Fruit fly (Drosophila melanogaster) whole organism, embryonic: ENCODE data around the gene dgt2.

Experiments
- ATbp ChIP-seq: fragments of 200-800 bp; sonication (Bioruptor generic); optimal IDR thresholded peaks from 2 replicates; lab custom pipeline; 2017; ENCODE audit warnings: missing biosample characterization, mild to moderate bottlenecking, missing genetic modification characterization, missing genetic modification reagents
- Atf-2 ChIP-seq: fragments of 200-800 bp; sonication (Bioruptor generic); optimal IDR thresholded peaks from 2 replicates; lab custom pipeline; 2016; ENCODE audit warnings: missing biosample characterization, missing genetic modification characterization
- BEAF-32 ChIP-seq: fragments of 200-800 bp; sonication (Bioruptor generic); optimal IDR thresholded peaks from 3 replicates; lab custom pipeline; 2017; ENCODE audit warnings: missing biosample characterization, missing genetic modification characterization, mild to moderate bottlenecking, moderate library complexity, missing genetic modification reagents
- Bdp1 ChIP-seq: fragments of 200-800 bp; sonication (Bioruptor generic); optimal IDR thresholded peaks from 3 replicates; lab custom pipeline; 2016; ENCODE audit warnings: missing biosample characterization, missing genetic modification characterization
- Bgb ChIP-seq: fragments of 200-800 bp; sonication (Bioruptor generic); IDR thresholded peaks from 2 replicates; pipeline ENCODE4 v1.3.6; 2022; ENCODE audit warnings: missing biosample characterization, missing genetic modification characterization; ENCODE audit not compliant: partially characterized antibody
- CG10267 ChIP-seq: fragments of 200-800 bp; sonication (Bioruptor generic); optimal IDR thresholded peaks from 2 replicates; lab custom pipeline; 2018; ENCODE audit warnings: missing biosample characterization, mild to moderate bottlenecking, missing genetic modification characterization, moderate library complexity
- CG10543 ChIP-seq: fragments of 200-800 bp; sonication (Bioruptor generic); optimal IDR thresholded peaks from 3 replicates; lab custom pipeline; 2017; ENCODE audit warnings: missing biosample characterization, mild to moderate bottlenecking, missing genetic modification characterization, moderate library complexity
- CG12104 ChIP-seq: fragments of 200-800 bp; sonication (Bioruptor generic); optimal IDR thresholded peaks from 3 replicates; lab custom pipeline; 2016; ENCODE audit warnings: missing biosample characterization, missing genetic modification characterization
- CG1647 ChIP-seq: fragments of 200-800 bp; sonication (Bioruptor generic); optimal IDR thresholded peaks from 3 replicates; lab custom pipeline; 2016; ENCODE audit warnings: missing biosample characterization, missing genetic modification characterization
- CG17612 ChIP-seq: fragments of 200-800 bp; sonication (Bioruptor generic); IDR thresholded peaks from 2 replicates; pipeline ENCODE4 v1.3.6; 2022; ENCODE audit warnings: missing biosample characterization, missing genetic modification characterization
- CG3281 ChIP-seq: fragments of 200-800 bp; sonication (Bioruptor generic); optimal IDR thresholded peaks from 3 replicates; lab custom pipeline; 2017; ENCODE audit warnings: missing biosample characterization, mild to moderate bottlenecking, missing genetic modification characterization
- CG43689 ChIP-seq: fragments of 200-800 bp; sonication (Bioruptor generic); IDR thresholded peaks from 2 replicates; pipeline ENCODE4 v1.3.6; 2022; ENCODE audit warnings: missing biosample characterization, missing genetic modification characterization
- CG6254 ChIP-seq: fragments of 200-800 bp; sonication (Bioruptor generic); optimal IDR thresholded peaks from 3 replicates; lab custom pipeline; 2017; ENCODE audit warnings: mild to moderate bottlenecking, missing biosample characterization, missing genetic modification reagents, missing genetic modification characterization
- CG6813 ChIP-seq: fragments of 200-800 bp; sonication (Bioruptor generic); optimal IDR thresholded peaks from 2 replicates; lab custom pipeline; 2017; ENCODE audit warnings: missing biosample characterization, missing genetic modification characterization, mild to moderate bottlenecking, moderate library complexity, missing genetic modification reagents
- CG7271 ChIP-seq: fragments of 200-800 bp; sonication (Bioruptor generic); optimal IDR thresholded peaks from 2 replicates; lab custom pipeline; 2018; ENCODE audit warnings: missing biosample characterization, mild to moderate bottlenecking, missing genetic modification characterization, moderate library complexity
- CG9609 ChIP-seq: fragments of 200-800 bp; sonication (Bioruptor generic); optimal IDR thresholded peaks from 3 replicates; lab custom pipeline; 2016; ENCODE audit warnings: missing biosample characterization, missing genetic modification characterization
- CG9797 ChIP-seq: fragments of 200-800 bp; sonication (Bioruptor generic); optimal IDR thresholded peaks from 3 replicates; lab custom pipeline; 2018; ENCODE audit warnings: missing biosample characterization, mild to moderate bottlenecking, missing genetic modification characterization
- CkIIα-i1 ChIP-seq: fragments of 200-800 bp; sonication (Bioruptor generic); IDR thresholded peaks from 2 replicates; pipeline ENCODE4 v1.3.6; 2022; ENCODE audit warnings: missing biosample characterization, missing genetic modification characterization
- D ChIP-seq, 2 experiments: fragments of 200-800 bp in 1 of 2; fragments of >200 bp in 1 of 2; sonication (Bioruptor generic) in 1 of 2; optimal IDR thresholded peaks; 2 replicates in 1 of 2; 3 replicates in 1 of 2; lab custom pipeline; 2017; ENCODE audit warnings: mild to moderate bottlenecking in 1 of 2, missing biosample characterization in 1 of 2, missing genetic modification characterization in 1 of 2, missing genetic modification reagents in 1 of 2
- Dek ChIP-seq: fragments of 200-800 bp; sonication (Bioruptor generic); optimal IDR thresholded peaks from 3 replicates; lab custom pipeline; 2019; ENCODE audit warnings: missing biosample characterization, mild to moderate bottlenecking, missing genetic modification characterization, moderate library complexity
- Dp ChIP-seq: fragments of 200-800 bp; sonication (Bioruptor generic); optimal IDR thresholded peaks from 2 replicates; lab custom pipeline; 2018; ENCODE audit warnings: missing biosample characterization, mild to moderate bottlenecking, missing genetic modification characterization, moderate library complexity
- E2f2 ChIP-seq: fragments of 200-800 bp; sonication (Bioruptor generic); IDR thresholded peaks from 2 replicates; pipeline ENCODE4 v1.3.6; 2022; ENCODE audit warnings: missing biosample characterization, missing genetic modification characterization
- ERR ChIP-seq: fragments of 200-800 bp; sonication (Bioruptor generic); optimal IDR thresholded peaks from 2 replicates; lab custom pipeline; 2016; ENCODE audit warnings: missing biosample characterization, missing genetic modification characterization
- NC2β ChIP-seq: fragments of 200-800 bp; sonication (Bioruptor generic); optimal IDR thresholded peaks from 2 replicates; lab custom pipeline; 2016; ENCODE audit warnings: missing biosample characterization, missing genetic modification characterization
- NfI ChIP-seq: fragments of 200-800 bp; sonication (Bioruptor generic); optimal IDR thresholded peaks from 3 replicates; lab custom pipeline; 2018; ENCODE audit warnings: missing biosample characterization, mild to moderate bottlenecking, missing genetic modification characterization, moderate library complexity
- PHDP ChIP-seq: fragments of 200-800 bp; sonication (Bioruptor generic); optimal IDR thresholded peaks from 3 replicates; lab custom pipeline; 2018; ENCODE audit warnings: missing biosample characterization, mild to moderate bottlenecking, missing genetic modification characterization, moderate library complexity
- Side ChIP-seq: fragments of 200-800 bp; sonication (Bioruptor generic); optimal IDR thresholded peaks from 2 replicates; lab custom pipeline; 2016; ENCODE audit warnings: missing biosample characterization, missing genetic modification characterization
- Xbp1 ChIP-seq: fragments of 200-800 bp; sonication (Bioruptor generic); optimal IDR thresholded peaks from 3 replicates; lab custom pipeline; 2016; ENCODE audit warnings: missing biosample characterization, mild to moderate bottlenecking, missing genetic modification characterization
- ato ChIP-seq: fragments of 200-800 bp; sonication (Bioruptor generic); IDR thresholded peaks from 2 replicates; pipeline ENCODE4 v1.3.6; 2022; ENCODE audit warnings: missing biosample characterization, missing genetic modification characterization; ENCODE audit not compliant: partially characterized antibody
- az2 ChIP-seq: fragments of 200-800 bp; sonication (Bioruptor generic); optimal IDR thresholded peaks from 3 replicates; lab custom pipeline; 2016; ENCODE audit warnings: missing biosample characterization, missing genetic modification characterization
- bab2 ChIP-seq: fragments of 200-800 bp; sonication (Bioruptor generic); optimal IDR thresholded peaks from 2 replicates; lab custom pipeline; 2016; ENCODE audit warnings: missing biosample characterization, missing genetic modification characterization
- bcd ChIP-seq: fragments of 200-800 bp; sonication (Bioruptor generic); optimal IDR thresholded peaks from 2 replicates; lab custom pipeline; 2017; ENCODE audit warnings: missing biosample characterization, mild to moderate bottlenecking, missing genetic modification characterization
- br ChIP-seq: fragments of >200 bp; optimal IDR thresholded peaks from 2 replicates; lab custom pipeline; 2017
- crc ChIP-seq: fragments of 200-800 bp; sonication (Bioruptor generic); optimal IDR thresholded peaks from 2 replicates; lab custom pipeline; 2016; ENCODE audit warnings: missing biosample characterization, missing genetic modification characterization
- fd96Cb ChIP-seq: fragments of 200-800 bp; sonication (Bioruptor generic); optimal IDR thresholded peaks from 2 replicates; lab custom pipeline; 2018; ENCODE audit warnings: missing biosample characterization, mild to moderate bottlenecking, missing genetic modification characterization, moderate library complexity
- ftz-f1 ChIP-seq: fragments of 200-800 bp; sonication (Bioruptor generic); optimal IDR thresholded peaks from 2 replicates; lab custom pipeline; 2016; ENCODE audit warnings: missing biosample characterization, missing genetic modification characterization
- fu2 ChIP-seq: fragments of 200-800 bp; sonication (Bioruptor generic); optimal IDR thresholded peaks from 2 replicates; lab custom pipeline; 2016; ENCODE audit warnings: missing biosample characterization, missing genetic modification characterization
- gcm2 ChIP-seq: fragments of 200-800 bp; sonication (Bioruptor generic); optimal IDR thresholded peaks from 2 replicates; lab custom pipeline; 2016; ENCODE audit warnings: missing biosample characterization, missing genetic modification characterization
- grau ChIP-seq: fragments of 200-800 bp; optimal IDR thresholded peaks from 3 replicates; lab custom pipeline; 2019; ENCODE audit warnings: missing biosample characterization, mild to moderate bottlenecking, missing genetic modification characterization, moderate library complexity
- her ChIP-seq: fragments of 200-800 bp; sonication (Bioruptor generic); optimal IDR thresholded peaks from 2 replicates; lab custom pipeline; 2016; ENCODE audit warnings: missing biosample characterization, missing genetic modification characterization
- jumu ChIP-seq: fragments of 200-800 bp; sonication (Bioruptor generic); optimal IDR thresholded peaks from 3 replicates; lab custom pipeline; 2016; ENCODE audit warnings: missing biosample characterization, missing genetic modification characterization
- nau ChIP-seq: fragments of 200-800 bp; sonication (Bioruptor generic); optimal IDR thresholded peaks from 3 replicates; lab custom pipeline; 2017; ENCODE audit warnings: missing biosample characterization, mild to moderate bottlenecking, missing genetic modification characterization, missing genetic modification reagents
- oc ChIP-seq: fragments of 200-800 bp; sonication (Bioruptor generic); optimal IDR thresholded peaks from 2 replicates; lab custom pipeline; 2018; ENCODE audit warnings: missing biosample characterization, mild to moderate bottlenecking, missing genetic modification characterization, moderate library complexity
- p53 ChIP-seq: fragments of 200-800 bp; sonication (Bioruptor generic); optimal IDR thresholded peaks from 2 replicates; lab custom pipeline; 2016; ENCODE audit warnings: missing biosample characterization, missing genetic modification characterization
- sens ChIP-seq: fragments of 200-800 bp; sonication (Bioruptor generic); peaks from one replicate; lab custom pipeline; 2016; ENCODE audit warnings: missing biosample characterization, missing genetic modification characterization
- sens-2 ChIP-seq: fragments of 200-800 bp; sonication (Bioruptor generic); IDR thresholded peaks from 2 replicates; pipeline ENCODE4 v1.3.6; 2022; ENCODE audit warnings: missing biosample characterization, missing genetic modification characterization
- yki ChIP-seq: fragments of >200 bp; optimal IDR thresholded peaks from 3 replicates; lab custom pipeline; 2018
- zf30C ChIP-seq: fragments of 200-800 bp; sonication (Bioruptor generic); optimal IDR thresholded peaks from 3 replicates; lab custom pipeline; 2018; ENCODE audit warnings: missing biosample characterization, mild to moderate bottlenecking, missing genetic modification characterization

dgt2 gene

DNA sequence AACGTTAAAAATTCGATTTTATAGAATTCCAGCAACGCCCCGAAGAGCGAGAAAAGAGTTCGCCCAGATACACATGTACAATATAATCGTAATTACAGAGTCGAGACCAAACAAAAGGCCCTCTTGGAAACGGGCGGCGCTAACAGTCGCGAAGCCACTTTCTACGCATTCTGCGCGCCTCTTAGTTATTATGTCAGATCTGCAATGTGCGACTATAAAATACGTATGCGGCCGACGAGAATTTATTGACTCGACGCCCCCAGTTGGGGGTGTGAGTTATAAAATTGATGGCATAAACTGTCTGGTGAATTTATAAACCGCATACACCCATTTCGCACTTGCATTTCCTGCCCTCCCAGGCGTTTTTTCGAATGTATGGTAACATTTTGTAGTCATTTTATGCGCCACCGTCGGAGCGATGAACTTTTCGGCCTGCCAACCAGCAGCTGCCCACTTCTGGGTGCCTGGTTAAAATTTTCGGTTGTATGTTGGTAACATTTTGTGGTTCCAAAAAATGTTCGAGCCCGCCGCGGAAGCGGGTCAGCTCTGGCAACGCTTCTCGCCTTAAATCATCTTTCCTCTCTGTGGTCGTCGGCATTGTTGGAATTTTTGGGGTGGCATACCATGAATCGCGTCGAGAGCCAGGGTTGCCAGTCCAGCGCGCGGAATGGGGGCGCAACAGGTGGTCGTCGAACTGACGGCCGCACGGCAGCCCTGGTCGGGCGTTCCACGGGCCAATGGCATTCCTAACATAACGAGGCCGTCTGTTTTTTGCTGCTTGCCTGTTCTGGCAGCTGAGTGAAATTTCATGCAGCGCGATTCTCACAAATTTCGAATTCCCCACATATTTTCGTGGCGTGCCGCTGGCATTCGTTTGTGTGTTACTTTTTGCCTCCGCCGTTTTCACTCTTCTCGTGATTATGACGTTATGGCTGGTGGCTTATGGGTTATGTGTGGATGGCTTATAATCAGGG, 22.2 kb downstream of the dgt2 start (continued):
- TF ChIP-seq br (lab: Kevin White, UChicago) (no peak), nau (no peak), CG9609 (GFP tag; lab: Kevin White, UChicago) (peak; percentile 69), sens-2 (GFP tag; lab: Robert Waterston, UW) (no peak), CG3281 (peak; percentile 62), ATbp (GFP tag; lab: Kevin White, UChicago) (peak; percentile 66), D (optimal IDR thresholded peaks at IDR 0.05; lab: Kevin White, UChicago) (peak; percentile 88), D (GFP tag; optimal IDR thresholded peaks at IDR 0.05; lab: Kevin White, UChicago) (peak; percentile 14), CkIIα-i1 (GFP tag; lab: Robert Waterston, UW) (no peak), ftz-f1 (GFP tag; lab: Kevin White, UChicago) (peak; percentile 99), CG12104 (GFP tag; lab: Kevin White, UChicago) (no peak), fu2 (GFP tag; lab: Kevin White, UChicago) (peak; percentile 58), CG6813 (GFP tag; lab: Kevin White, UChicago) (peak; percentile 85), NC2β (GFP tag; lab: Kevin White, UChicago) (peak; percentile 70), fd96Cb (tag; lab: Kevin White, UChicago) (peak; percentile 26), bcd (GFP tag; lab: Kevin White, UChicago) (peak; percentile 75), CG10543 (peak; percentile 99), az2 (GFP tag; lab: Kevin White, UChicago) (peak; percentile 69), CG43689 (no peak), oc (tag; lab: Kevin White, UChicago) (peak; percentile 81), ERR (peak; percentile 87), zf30C (GFP tag; lab: Kevin White, UChicago) (no peak), her (GFP tag; lab: Kevin White, UChicago) (peak; percentile 85), jumu (GFP tag; lab: Kevin White, UChicago) (peak; percentile 80), crc (GFP tag; lab: Kevin White, UChicago) (peak; percentile 17), Xbp1 (GFP tag; lab: Kevin White, UChicago) (peak; percentile 77), Side (GFP tag; lab: Kevin White, UChicago) (peak; percentile 85), CG1647 (GFP tag; lab: Kevin White, UChicago) (peak; percentile 47), CG10267 (tag; lab: Kevin White, UChicago) (peak; percentile 55), sens (GFP tag; lab: Kevin White, UChicago) (peak; percentile 97), Dp (GFP tag; lab: Kevin White, UChicago) (peak; percentile 41), BEAF-32 (GFP tag; lab: Kevin White, UChicago) (peak; percentile 29), NfI (peak; percentile 37), yki (no peak), CG9797 (GFP tag; lab: Kevin White, UChicago) (peak; percentile 22), CG17612 (GFP tag; lab: Robert Waterston, UW) (no peak), ato (GFP tag; lab: Robert Waterston, UW) (no peak), bab2 (GFP tag; lab: Kevin White, UChicago) (peak; percentile 62), E2f2 (no peak), PHDP (tag; lab: Kevin White, UChicago) (peak; percentile 50), Atf-2 (GFP tag; lab: Kevin White, UChicago) (peak; percentile 57), CG7271 (peak; percentile 30), Dek (peak; percentile 60), p53 (GFP tag; lab: Kevin White, UChicago) (peak; percentile 47), CG6254 (GFP tag; lab: Kevin White, UChicago) (peak; percentile 59), grau (tag; lab: Kevin White, UChicago) (peak; percentile 72), Bdp1 (GFP tag; lab: Kevin White, UChicago) (peak; percentile 63), Bgb (GFP tag; lab: Robert Waterston, UW) (no peak), gcm2 (GFP tag; lab: Kevin White, UChicago) (peak; percentile 48)
